Worm (Caenorhabditis elegans) whole organism, L3 larva: Measurements from ENCODE around the gene F49C5.5.

Source experiments
- ZK546.5 ChIP-seq: sonication (generic microtip); optimal IDR thresholded peaks from 2 replicates; lab custom pipeline; 2017; ENCODE audit warnings: missing biosample characterization, missing genetic modification characterization
- egl-27 ChIP-seq: sonication (generic microtip); optimal IDR thresholded peaks from 4 replicates; lab custom pipeline; 2017; ENCODE audit warnings: missing biosample characterization, missing genetic modification reagents, missing genetic modification characterization
- fos-1 ChIP-seq: fragments of 150-350 bp; optimal IDR thresholded peaks from 2 replicates; lab custom pipeline; 2014; ENCODE audit warnings: missing biosample characterization, missing genetic modification characterization
- nhr-23 ChIP-seq: fragments of 150-350 bp; optimal IDR thresholded peaks from 2 replicates; lab custom pipeline; 2014; ENCODE audit warnings: missing biosample characterization, missing genetic modification reagents, missing genetic modification characterization
- nhr-25 ChIP-seq: sonication (generic microtip); optimal IDR thresholded peaks from 2 replicates; lab custom pipeline; 2017; ENCODE audit warnings: missing biosample characterization, missing genetic modification characterization
- nhr-76 ChIP-seq: fragments of 150-350 bp; sonication (generic microtip); optimal IDR thresholded peaks from 5 replicates; lab custom pipeline; 2014; ENCODE audit warnings: missing biosample characterization, missing genetic modification characterization
- skn-1 ChIP-seq: fragments of 150-350 bp; optimal IDR thresholded peaks from 2 replicates; lab custom pipeline; 2014; ENCODE audit warnings: missing biosample characterization, missing genetic modification characterization
- snpc-4 ChIP-seq: fragments of 150-350 bp; optimal IDR thresholded peaks from 2 replicates; lab custom pipeline; 2014; ENCODE audit warnings: missing biosample characterization, missing genetic modification characterization
- unc-62 ChIP-seq: fragments of 150-350 bp; sonication (generic microtip); optimal IDR thresholded peaks from 4 replicates; lab custom pipeline; 2014; ENCODE audit warnings: missing biosample characterization, missing genetic modification reagents, missing genetic modification characterization
- zag-1 ChIP-seq: fragments of 150-350 bp; optimal IDR thresholded peaks from 2 replicates; lab custom pipeline; 2014; ENCODE audit warnings: missing biosample characterization, missing genetic modification characterization
- ztf-11 ChIP-seq: fragments of 150-350 bp; optimal IDR thresholded peaks from 2 replicates; lab custom pipeline; 2014; ENCODE audit warnings: missing biosample characterization, missing genetic modification characterization

DNA sequence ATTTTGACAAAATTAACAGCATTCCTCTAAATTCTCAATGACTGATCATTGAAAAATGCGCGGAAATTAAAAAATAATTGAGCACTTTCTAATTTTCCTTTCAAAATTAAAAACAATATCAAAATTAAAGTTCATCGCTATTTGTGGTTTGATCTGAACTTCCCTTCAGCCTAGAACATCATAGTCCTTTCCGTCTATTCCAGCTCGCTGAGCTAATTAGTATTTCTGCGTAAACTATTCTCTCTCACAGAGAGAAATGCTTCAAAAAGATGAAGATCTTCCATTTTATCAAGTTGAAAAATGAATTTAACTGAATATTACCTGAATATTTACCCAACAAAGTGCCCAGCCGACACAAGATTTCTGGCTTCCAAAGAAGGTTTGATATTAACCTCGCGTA, 39.3 kb downstream of the F49C5.5 start, which contains the start of gene srh-68:
- TF ChIP-seq nhr-76 (tag; lab: Kevin White, UChicago) (no peak), fos-1 (no peak), ztf-11 (tag; lab: Kevin White, UChicago) (no peak), nhr-25 (tag; lab: Kevin White, UChicago) (no peak), egl-27 (tag; lab: Kevin White, UChicago) (no peak), nhr-23 (tag; lab: Kevin White, UChicago) (no peak), ZK546.5 (tag; lab: Kevin White, UChicago) (no peak), zag-1 (tag; lab: Kevin White, UChicago) (no peak), unc-62 (no peak), skn-1 (no peak), snpc-4 (no peak)
